Fruit fly (Drosophila melanogaster): Measurements from ENCODE around the gene Cad96Ca.

dm6 chr3R:25177429-25177828, 30.7 kb downstream of the Cad96Ca start:
- TF ChIP-seq D1 (tag; optimal IDR thresholded peaks at IDR 0.05) (no peak), Pif1B (GFP tag; optimal IDR thresholded peaks at IDR 0.05) (no peak), Pif1A (GFP tag; optimal IDR thresholded peaks at IDR 0.05) (no peak), EcR (GFP tag; optimal IDR thresholded peaks at IDR 0.05) (no peak), fd96Ca (GFP tag; IDR thresholded peaks at IDR 0.05) (no peak), Ets98B (GFP tag; IDR thresholded peaks at IDR 0.05) (no peak), CG9948 (tag; optimal IDR thresholded peaks at IDR 0.05) (no peak)

All from whole organism, pupa.